Worm (Caenorhabditis elegans) whole organism, mixed stage, embryonic: ENCODE data around the gene R03H10.7.

Source experiments
- lsy-2 ChIP-seq: fragments of 150-350 bp; optimal IDR thresholded peaks from 2 replicates; lab custom pipeline; 2014; ENCODE audit warnings: missing biosample characterization, missing genetic modification characterization
- mep-1 ChIP-seq: fragments of 150-350 bp; optimal IDR thresholded peaks from 2 replicates; lab custom pipeline; 2017; ENCODE audit warnings: missing biosample characterization, missing genetic modification reagents, missing genetic modification characterization, inconsistent platforms
- nhr-12 ChIP-seq: fragments of 150-350 bp; optimal IDR thresholded peaks from 2 replicates; lab custom pipeline; 2014; ENCODE audit warnings: missing biosample characterization, missing genetic modification characterization
- nhr-28 ChIP-seq: fragments of 150-350 bp; optimal IDR thresholded peaks from 2 replicates; lab custom pipeline; 2014; ENCODE audit warnings: missing biosample characterization, missing genetic modification characterization
- nhr-76 ChIP-seq: sonication (generic microtip); optimal IDR thresholded peaks from 2 replicates; lab custom pipeline; 2017; ENCODE audit warnings: missing biosample characterization, missing genetic modification characterization
- snpc-4 ChIP-seq: fragments of 150-350 bp; optimal IDR thresholded peaks from 2 replicates; lab custom pipeline; 2014; ENCODE audit warnings: missing biosample characterization, missing genetic modification characterization
- ztf-11 ChIP-seq: fragments of 150-350 bp; optimal IDR thresholded peaks from 2 replicates; lab custom pipeline; 2014; ENCODE audit warnings: missing biosample characterization, missing genetic modification characterization

DNA sequence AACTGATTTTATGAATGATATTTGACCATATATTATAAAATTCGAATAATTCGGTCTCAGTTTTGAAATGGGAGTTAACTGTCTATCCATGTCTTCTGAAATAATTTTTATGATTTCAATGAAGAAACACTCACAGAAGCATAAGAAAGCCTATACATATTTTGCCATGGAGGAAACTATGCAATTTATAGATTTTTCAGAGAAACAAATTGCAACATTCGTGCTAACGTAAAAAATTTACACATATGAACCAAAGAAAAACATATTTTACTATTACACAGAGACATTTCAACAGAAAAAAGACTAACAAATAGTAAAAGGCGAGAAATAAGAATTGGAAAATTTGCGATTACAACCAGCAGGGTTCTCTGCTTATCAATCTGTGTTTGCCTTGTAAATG is at the start of gene R03H10.7:
- no peak for TF ChIP-seq mep-1 (tag; lab: Kevin White, UChicago)
- no peak for TF ChIP-seq nhr-76
- no peak for TF ChIP-seq nhr-28 (tag; lab: Kevin White, UChicago)
- no peak for TF ChIP-seq snpc-4 (tag; lab: Kevin White, UChicago)
- TF ChIP-seq lsy-2 (tag; lab: Kevin White, UChicago): no peak
- TF ChIP-seq ztf-11 (tag; lab: Kevin White, UChicago): no peak
- no peak for TF ChIP-seq nhr-12
